Worm (Caenorhabditis elegans) whole organism, L3 larva: Measurements from ENCODE around the gene mps-1.

ENCODE experiments used
- R02D3.7 ChIP-seq: fragments of 150-350 bp; optimal IDR thresholded peaks from 2 replicates; lab custom pipeline; 2014; ENCODE audit warnings: missing biosample characterization, missing genetic modification characterization
- aly-2 ChIP-seq: fragments of 150-350 bp; optimal IDR thresholded peaks from 2 replicates; lab custom pipeline; 2014; ENCODE audit warnings: missing biosample characterization, missing genetic modification characterization
- ama-1 ChIP-seq: fragments of 150-350 bp; optimal IDR thresholded peaks from 2 replicates; lab custom pipeline; 2018
- ceh-16 ChIP-seq: sonication (generic microtip); optimal IDR thresholded peaks from 2 replicates; lab custom pipeline; 2017; ENCODE audit warnings: missing biosample characterization, missing genetic modification characterization
- ceh-28 ChIP-seq: fragments of 150-350 bp; optimal IDR thresholded peaks from 2 replicates; lab custom pipeline; 2014; ENCODE audit warnings: missing biosample characterization, missing genetic modification reagents, missing genetic modification characterization
- ceh-82 ChIP-seq: fragments of 150-350 bp; optimal IDR thresholded peaks from 2 replicates; lab custom pipeline; 2014; ENCODE audit warnings: missing biosample characterization, missing genetic modification characterization
- ceh-9 ChIP-seq: sonication (generic microtip); optimal IDR thresholded peaks from 2 replicates; lab custom pipeline; 2018; ENCODE audit warnings: missing biosample characterization, missing genetic modification characterization
- daf-12 ChIP-seq: fragments of 150-350 bp; optimal IDR thresholded peaks from 2 replicates; lab custom pipeline; 2014; ENCODE audit warnings: missing biosample characterization, missing genetic modification reagents, missing genetic modification characterization
- egl-27 ChIP-seq: sonication (generic microtip); optimal IDR thresholded peaks from 4 replicates; lab custom pipeline; 2017; ENCODE audit warnings: missing biosample characterization, missing genetic modification reagents, missing genetic modification characterization
- elt-3 ChIP-seq, 3 experiments: fragments of 150-350 bp in 1 of 3; sonication (generic microtip) in 2 of 3; optimal IDR thresholded peaks; 2 replicates in 2 of 3; 4 replicates in 1 of 3; lab custom pipeline; 2014 to 2017; ENCODE audit warnings: missing biosample characterization in 3 of 3, missing genetic modification characterization in 3 of 3
- fkh-10 ChIP-seq: sonication (generic microtip); optimal IDR thresholded peaks from 2 replicates; lab custom pipeline; 2017; ENCODE audit warnings: missing biosample characterization, missing genetic modification reagents, missing genetic modification characterization
- fos-1 ChIP-seq: fragments of 150-350 bp; optimal IDR thresholded peaks from 2 replicates; lab custom pipeline; 2014; ENCODE audit warnings: missing biosample characterization, missing genetic modification characterization
- hmg-11 ChIP-seq: sonication (generic microtip); optimal IDR thresholded peaks from 2 replicates; lab custom pipeline; 2016; ENCODE audit warnings: missing genetic modification characterization, missing compliant biosample characterization
- jun-1 ChIP-seq: fragments of 150-350 bp; optimal IDR thresholded peaks from 2 replicates; lab custom pipeline; 2014; ENCODE audit warnings: missing biosample characterization, missing genetic modification reagents, missing genetic modification characterization
- lin-15B ChIP-seq: fragments of 150-350 bp; optimal IDR thresholded peaks from 2 replicates; lab custom pipeline; 2014; ENCODE audit warnings: missing biosample characterization, missing genetic modification characterization
- lin-39 ChIP-seq: fragments of 150-350 bp; optimal IDR thresholded peaks from 2 replicates; lab custom pipeline; 2018; ENCODE audit warnings: missing biosample characterization, missing genetic modification reagents, missing genetic modification characterization
- mdl-1 ChIP-seq: fragments of 150-350 bp; optimal IDR thresholded peaks from 2 replicates; lab custom pipeline; 2014; ENCODE audit warnings: missing biosample characterization, missing genetic modification characterization
- mml-1 ChIP-seq: fragments of 150-350 bp; sonication (generic microtip); optimal IDR thresholded peaks from 3 replicates; lab custom pipeline; 2014; ENCODE audit warnings: missing biosample characterization, missing genetic modification characterization
- nfya-1 ChIP-seq: sonication (generic microtip); optimal IDR thresholded peaks from 2 replicates; lab custom pipeline; 2017; ENCODE audit warnings: missing genetic modification characterization, mild to moderate bottlenecking, missing compliant biosample characterization, antibody characterized with exemption, moderate library complexity; ENCODE audit not compliant: insufficient read depth
- nhr-11 ChIP-seq: fragments of 150-350 bp; optimal IDR thresholded peaks from 2 replicates; lab custom pipeline; 2014; ENCODE audit warnings: missing biosample characterization, missing genetic modification characterization
- nhr-12 ChIP-seq: fragments of 150-350 bp; optimal IDR thresholded peaks from 2 replicates; lab custom pipeline; 2014; ENCODE audit warnings: missing biosample characterization, missing genetic modification characterization
- nhr-23 ChIP-seq: fragments of 150-350 bp; optimal IDR thresholded peaks from 2 replicates; lab custom pipeline; 2014; ENCODE audit warnings: missing biosample characterization, missing genetic modification reagents, missing genetic modification characterization
- nhr-237 ChIP-seq: fragments of 150-350 bp; optimal IDR thresholded peaks from 2 replicates; lab custom pipeline; 2014; ENCODE audit warnings: missing biosample characterization, missing genetic modification characterization
- nhr-25 ChIP-seq: sonication (generic microtip); optimal IDR thresholded peaks from 2 replicates; lab custom pipeline; 2017; ENCODE audit warnings: missing biosample characterization, missing genetic modification characterization
- nhr-28 ChIP-seq: fragments of 150-350 bp; optimal IDR thresholded peaks from 2 replicates; lab custom pipeline; 2014; ENCODE audit warnings: missing biosample characterization, missing genetic modification characterization
- nhr-67 ChIP-seq: fragments of 150-350 bp; optimal IDR thresholded peaks from 2 replicates; lab custom pipeline; 2014; ENCODE audit warnings: missing biosample characterization, missing genetic modification characterization
- nhr-76 ChIP-seq: fragments of 150-350 bp; sonication (generic microtip); optimal IDR thresholded peaks from 5 replicates; lab custom pipeline; 2014; ENCODE audit warnings: missing biosample characterization, missing genetic modification characterization
- pha-4 ChIP-seq: fragments of 150-350 bp; optimal IDR thresholded peaks from 2 replicates; lab custom pipeline; 2014; ENCODE audit warnings: missing biosample characterization, missing genetic modification reagents, missing genetic modification characterization
- pqm-1 ChIP-seq: fragments of 150-350 bp; optimal IDR thresholded peaks from 2 replicates; lab custom pipeline; 2017; ENCODE audit warnings: missing biosample characterization, missing genetic modification characterization, inconsistent platforms
- sea-2 ChIP-seq: fragments of 150-350 bp; sonication (generic microtip); optimal IDR thresholded peaks from 4 replicates; lab custom pipeline; 2014; ENCODE audit warnings: missing biosample characterization, missing genetic modification reagents, missing genetic modification characterization
- skn-1 ChIP-seq: fragments of 150-350 bp; optimal IDR thresholded peaks from 2 replicates; lab custom pipeline; 2014; ENCODE audit warnings: missing biosample characterization, missing genetic modification characterization
- snpc-4 ChIP-seq: fragments of 150-350 bp; optimal IDR thresholded peaks from 2 replicates; lab custom pipeline; 2014; ENCODE audit warnings: missing biosample characterization, missing genetic modification characterization
- tbx-2 ChIP-seq: sonication (generic microtip); optimal IDR thresholded peaks from 2 replicates; lab custom pipeline; 2016; ENCODE audit warnings: mild to moderate bottlenecking, missing genetic modification characterization, missing compliant biosample characterization
- unc-39 ChIP-seq: sonication (generic microtip); optimal IDR thresholded peaks from 4 replicates; lab custom pipeline; 2017; ENCODE audit warnings: missing biosample characterization, missing genetic modification characterization
- unc-62 ChIP-seq: fragments of 150-350 bp; sonication (generic microtip); optimal IDR thresholded peaks from 4 replicates; lab custom pipeline; 2014; ENCODE audit warnings: missing biosample characterization, missing genetic modification reagents, missing genetic modification characterization
- ztf-4 ChIP-seq: fragments of 150-350 bp; optimal IDR thresholded peaks from 2 replicates; lab custom pipeline; 2014; ENCODE audit warnings: missing biosample characterization, missing genetic modification characterization

The mps-1 gene

DNA sequence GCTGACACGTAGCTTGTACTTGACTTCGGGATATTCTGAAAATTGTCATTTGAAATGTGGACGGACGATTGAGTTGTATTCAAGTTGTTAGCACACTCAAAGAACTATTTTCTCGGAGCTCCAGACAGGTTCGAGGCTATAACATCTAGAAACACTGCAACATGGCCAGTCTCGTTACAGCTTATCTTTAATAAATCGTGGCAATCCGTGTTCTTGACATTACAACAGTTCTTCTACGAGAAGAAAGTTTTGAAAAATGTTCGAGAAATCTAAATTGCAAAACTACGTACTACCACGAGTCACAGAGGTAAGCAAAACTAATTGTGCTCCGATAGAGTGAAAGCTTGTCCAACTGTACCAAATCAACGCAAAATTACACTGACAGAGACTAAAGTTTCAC, 27.9 kb upstream of the mps-1 start:
- TF ChIP-seq nhr-76 (tag; lab: Kevin White, UChicago) (no peak), mml-1 (tag; lab: Kevin White, UChicago) (no peak), sea-2 (GFP tag; lab: Kevin White, UChicago) (no peak), tbx-2 (tag; lab: Kevin White, UChicago) (no peak), ceh-82 (no peak), pqm-1 (tag; lab: Kevin White, UChicago) (no peak), nhr-12 (tag; lab: Kevin White, UChicago) (no peak), nhr-237 (tag; lab: Kevin White, UChicago) (no peak), nhr-67 (tag; lab: Kevin White, UChicago) (no peak), ceh-28 (tag; lab: Kevin White, UChicago) (no peak), egl-27 (tag; lab: Kevin White, UChicago) (no peak), elt-3 (tag; optimal IDR thresholded peaks at IDR 0.05; lab: Kevin White, UChicago) (no peak), skn-1 (tag; lab: Kevin White, UChicago) (no peak), hmg-11 (tag; lab: Kevin White, UChicago) (no peak)

DNA sequence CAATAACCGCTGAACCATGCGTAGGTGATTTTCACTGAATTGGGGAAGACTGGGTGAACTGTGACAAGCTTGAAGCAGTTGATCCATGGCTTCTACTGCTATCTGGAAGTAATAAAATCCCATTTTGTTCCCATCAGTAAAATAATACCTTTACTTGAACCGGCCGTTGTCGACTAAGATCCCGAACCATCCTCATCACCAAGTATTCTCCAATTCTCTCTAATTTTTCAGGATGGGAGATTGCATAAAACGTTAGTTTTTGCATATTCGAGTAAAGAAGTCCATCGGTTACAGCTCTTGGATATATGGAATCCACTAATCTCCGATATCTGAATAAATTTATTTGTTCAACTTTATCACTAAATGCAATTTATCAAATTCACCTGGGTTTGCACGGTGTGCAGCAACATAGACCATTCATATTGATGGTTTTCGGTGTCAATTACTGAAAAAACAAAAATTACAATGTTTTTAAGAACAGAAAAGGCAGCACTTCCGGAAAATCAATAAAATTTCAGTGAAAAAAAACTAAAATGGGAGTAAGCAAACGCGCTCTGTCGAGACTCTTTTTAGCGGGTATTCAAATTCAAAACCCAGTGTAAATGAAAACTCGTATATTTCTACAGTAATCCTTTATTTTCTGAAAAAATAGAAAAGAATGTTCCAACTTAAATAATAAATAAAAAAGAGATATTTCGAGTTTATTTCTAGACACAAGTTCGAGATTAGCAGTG, 26.7 kb upstream of the mps-1 start, which contains the start of gene efr-3:
efr-3 (minus strand) TSS at position 505 of the 734 bp plus-strand sequence.
- TF ChIP-seq ceh-28 (tag; lab: Kevin White, UChicago) (peak; percentile 79), pha-4 (tag; lab: Kevin White, UChicago) (peak; percentile 71), ceh-9 (tag; lab: Kevin White, UChicago) (no peak), lin-15B (peak; percentile 62), pqm-1 (tag; lab: Kevin White, UChicago) (peak; percentile 44), ama-1 (lab: Kevin White, UChicago) (no peak), snpc-4 (tag; lab: Kevin White, UChicago) (no peak), fos-1 (tag; lab: Kevin White, UChicago) (no peak), daf-12 (tag; lab: Kevin White, UChicago) (no peak), unc-39 (tag; lab: Kevin White, UChicago) (no peak), nhr-23 (tag; lab: Kevin White, UChicago) (peak; percentile 44), nfya-1 (tag; lab: Kevin White, UChicago) (peak; percentile 63), mdl-1 (no peak), jun-1 (tag; lab: Kevin White, UChicago) (no peak), fkh-10 (GFP tag; lab: Kevin White, UChicago) (no peak)
- TF ChIP-seq, all 47 proteins: peak for 6

DNA sequence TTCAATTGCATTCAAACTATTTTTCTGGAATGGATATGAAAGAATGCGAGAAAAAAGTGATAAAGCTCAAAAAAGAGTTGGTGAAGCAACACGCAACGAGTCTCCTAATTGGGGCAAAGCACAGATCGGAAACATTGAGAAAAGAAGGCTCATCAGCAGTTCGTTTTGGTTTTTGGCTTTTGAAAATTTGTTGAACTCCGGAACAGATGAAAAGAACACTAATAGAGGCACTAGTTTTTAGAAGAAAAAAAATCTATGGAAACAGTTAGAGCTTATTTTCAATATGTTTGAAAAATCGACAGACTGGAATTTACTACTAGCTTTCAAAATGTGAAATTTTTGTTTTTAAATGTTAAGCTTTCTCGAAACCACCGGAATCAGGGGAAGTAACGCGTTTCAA, 17.7 kb upstream of the mps-1 start:
- TF ChIP-seq ceh-16 (no peak), unc-62 (GFP tag; lab: Kevin White, UChicago) (no peak), mml-1 (tag; lab: Kevin White, UChicago) (no peak), nhr-25 (tag; lab: Kevin White, UChicago) (no peak), skn-1 (tag; lab: Kevin White, UChicago) (no peak), nhr-23 (tag; lab: Kevin White, UChicago) (no peak)

DNA sequence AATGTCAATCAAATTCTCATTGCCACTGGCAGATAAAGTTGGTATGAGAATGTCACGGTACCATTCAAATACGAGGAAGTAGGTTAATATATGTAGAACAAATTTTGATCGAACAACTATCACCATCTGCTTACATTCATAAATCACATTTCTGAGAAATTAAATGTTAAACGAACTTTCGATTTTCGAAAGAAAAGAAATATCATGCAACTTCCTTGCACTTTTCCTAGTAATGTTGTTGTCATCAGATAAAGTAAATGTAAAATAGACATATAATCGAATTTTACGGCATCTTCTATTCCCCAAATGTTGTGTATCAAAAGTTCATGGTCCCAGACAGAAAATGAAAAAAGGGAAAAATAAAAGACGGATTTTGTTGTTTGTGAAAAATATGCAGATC, 17.3 kb upstream of the mps-1 start:
- TF ChIP-seq fkh-10 (GFP tag; lab: Kevin White, UChicago) (peak; percentile 27), ama-1 (lab: Kevin White, UChicago) (no peak)

DNA sequence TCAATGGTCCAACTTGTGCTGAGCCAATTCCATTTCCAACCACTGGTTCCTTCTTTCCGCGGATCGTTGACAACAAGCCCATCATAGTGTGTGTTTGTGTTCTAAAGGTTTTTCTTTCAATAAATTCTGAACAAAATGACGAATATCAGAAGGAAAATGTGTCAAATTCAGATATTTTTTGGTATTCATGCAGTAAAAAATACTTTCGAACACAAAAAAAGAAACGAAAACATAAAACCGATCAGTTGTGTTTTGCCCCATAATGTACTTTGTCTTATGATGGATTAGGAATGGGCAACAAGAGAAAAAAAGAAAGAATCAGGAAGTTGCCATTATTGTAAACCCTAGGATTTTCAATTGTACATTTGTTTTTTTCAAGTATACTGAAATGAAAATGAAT, 15.0 kb upstream of the mps-1 start, which contains the start of gene glb-10:
glb-10 (minus strand) TSS at position 101 of the 400 bp plus-strand sequence.
- no peak for TF ChIP-seq nhr-237 (tag; lab: Kevin White, UChicago)
- TF ChIP-seq, all 47 proteins: peak for 0

DNA sequence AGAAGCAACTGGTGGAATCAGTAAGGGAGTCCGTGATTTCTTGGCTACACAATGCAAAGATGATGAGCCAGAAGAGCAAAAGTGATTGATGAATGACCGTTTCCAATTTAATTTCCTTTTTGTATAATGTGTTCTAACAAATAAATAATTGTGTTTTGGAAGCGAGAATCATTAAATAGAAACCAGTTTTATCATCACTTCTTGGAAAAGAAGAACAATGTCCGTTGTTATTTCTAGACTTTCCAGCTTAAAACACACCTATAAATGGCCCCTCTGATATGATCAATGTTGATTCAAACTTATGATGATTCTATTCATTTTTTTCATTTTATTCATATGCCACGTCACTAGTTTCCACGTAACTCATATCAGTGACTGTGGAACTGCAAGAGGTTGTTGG, 12.0 kb upstream of the mps-1 start, which contains the start of gene C29F5.8:
C29F5.8 (plus strand) TSS at position 301 of the 400 bp plus-strand sequence.
- TF ChIP-seq R02D3.7 (tag; lab: Kevin White, UChicago) (no peak), ceh-82 (no peak), nhr-11 (tag; lab: Kevin White, UChicago) (no peak), aly-2 (no peak), nhr-23 (tag; lab: Kevin White, UChicago) (no peak), ama-1 (lab: Kevin White, UChicago) (no peak), fkh-10 (GFP tag; lab: Kevin White, UChicago) (no peak), mdl-1 (no peak), sea-2 (GFP tag; lab: Kevin White, UChicago) (no peak), lin-39 (tag; lab: Kevin White, UChicago) (no peak), ztf-4 (tag; lab: Kevin White, UChicago) (no peak), tbx-2 (tag; lab: Kevin White, UChicago) (no peak), unc-62 (GFP tag; lab: Kevin White, UChicago) (no peak), lin-15B (no peak), nhr-28 (no peak), hmg-11 (tag; lab: Kevin White, UChicago) (no peak), nhr-12 (tag; lab: Kevin White, UChicago) (no peak), ceh-9 (tag; lab: Kevin White, UChicago) (no peak)
